Worm (Caenorhabditis elegans): Measurements from ENCODE around the gene Y42H9AR.5.

Gene Y42H9AR.5

ce11 chrIV:8112187-8112586 lies 9.9 kb downstream of the Y42H9AR.5 start, which contains the start of gene Y42H9AR.4 (continued):
- peak; percentile 59 for TF ChIP-seq mes-2 (tag; optimal IDR thresholded peaks at IDR 0.05; ENCODE audit: poor library complexity, severe bottlenecking)
- no peak for TF ChIP-seq mxl-2 (GFP tag; conservative IDR thresholded peaks at IDR 0.05)
- TF ChIP-seq arid-1 (GFP tag; conservative IDR thresholded peaks at IDR 0.05): 0 out of 2 replicates have a peak, but pooled peaks have one; percentile 4
- TF ChIP-seq nhr-48 (tag; optimal IDR thresholded peaks at IDR 0.05): peak; percentile 45
- peak; percentile 65 for TF ChIP-seq mxl-3 (GFP tag; optimal IDR thresholded peaks at IDR 0.05)
- no peak for TF ChIP-seq Y105C5A.15 (GFP tag; IDR thresholded peaks at IDR 0.05)
- no peak for TF ChIP-seq vab-7 (GFP tag; IDR thresholded peaks at IDR 0.05)
- no peak for TF ChIP-seq attf-4 (tag; optimal IDR thresholded peaks at IDR 0.05)
- no peak for TF ChIP-seq jun-1 (tag; optimal IDR thresholded peaks at IDR 0.05)
- TF ChIP-seq ceh-20 (GFP tag; IDR thresholded peaks at IDR 0.05): no peak
- TF ChIP-seq F49E8.2 (tag; optimal IDR thresholded peaks at IDR 0.05; ENCODE audit: borderline replicate concordance): no peak
- no peak for TF ChIP-seq lin-29 (GFP tag; IDR thresholded peaks at IDR 0.05)
- TF ChIP-seq nhr-41 (GFP tag; IDR thresholded peaks at IDR 0.05): no peak
- peak in 1 of 2 experiments; percentile 28 for TF ChIP-seq daf-16 (GFP tag; optimal IDR thresholded peaks at IDR 0.05)
- TF ChIP-seq daf-16 (tag; optimal IDR thresholded peaks at IDR 0.05): peak; percentile 65
- TF ChIP-seq D1046.2 (GFP tag; IDR thresholded peaks at IDR 0.05): no peak
- peak; percentile 34 for TF ChIP-seq dve-1 (tag; optimal IDR thresholded peaks at IDR 0.05; ENCODE audit: insufficient read depth)
- no peak for TF ChIP-seq nhr-111 (GFP tag; optimal IDR thresholded peaks at IDR 0.05)
- no peak for TF ChIP-seq pha-4 (GFP tag; IDR thresholded peaks at IDR 0.05)
- no peak for TF ChIP-seq pha-4 (tag; optimal IDR thresholded peaks at IDR 0.05)
- TF ChIP-seq Y75B8A.6 (GFP tag; IDR thresholded peaks at IDR 0.05): no peak
- TF ChIP-seq zfp-2 (tag; optimal IDR thresholded peaks at IDR 0.05): no peak
- TF ChIP-seq lin-38 (GFP tag; IDR thresholded peaks at IDR 0.05): peak; percentile 23; the same call in 1 of the 2 replicates
- no peak for TF ChIP-seq nhr-76 (tag; optimal IDR thresholded peaks at IDR 0.05)
- no peak for TF ChIP-seq R02D3.7 (tag; optimal IDR thresholded peaks at IDR 0.05)
- TF ChIP-seq lin-15B (tag; optimal IDR thresholded peaks at IDR 0.05): no peak
- 0 out of 2 replicates have a peak, but pooled peaks have one; percentile 8 for TF ChIP-seq madf-9 (GFP tag; conservative IDR thresholded peaks at IDR 0.05)
- TF ChIP-seq tra-1 (GFP tag; IDR thresholded peaks at IDR 0.05): no peak
- no peak for TF ChIP-seq egl-43 (GFP tag; IDR thresholded peaks at IDR 0.05)
- no peak for TF ChIP-seq fos-1 (tag; optimal IDR thresholded peaks at IDR 0.05)
- TF ChIP-seq daf-19 (GFP tag; conservative IDR thresholded peaks at IDR 0.05): no peak
- TF ChIP-seq duxl-1 (tag; optimal IDR thresholded peaks at IDR 0.05; ENCODE audit: poor library complexity): no peak
- no peak for TF ChIP-seq dpl-1 (GFP tag; optimal IDR thresholded peaks at IDR 0.05)
- no peak for TF ChIP-seq ceh-44 (GFP tag; IDR thresholded peaks at IDR 0.05)
- TF ChIP-seq hmg-1.1 (GFP tag; IDR thresholded peaks at IDR 0.05): peak; percentile 60; the same call in 1 of the 2 replicates
- no peak for TF ChIP-seq fkh-10 (GFP tag; optimal IDR thresholded peaks at IDR 0.05)
- no peak for TF ChIP-seq lin-39 (tag; optimal IDR thresholded peaks at IDR 0.05)
- TF ChIP-seq snpc-4 (tag; optimal IDR thresholded peaks at IDR 0.05): no peak
- TF ChIP-seq lin-13 (GFP tag; optimal IDR thresholded peaks at IDR 0.05): no peak
- no peak for TF ChIP-seq F44E2.7 (GFP tag; IDR thresholded peaks at IDR 0.05)
- peak; percentile 53 for TF ChIP-seq nhr-28 (tag; optimal IDR thresholded peaks at IDR 0.05)
- peak in 1 of 2 experiments; percentile 45 for TF ChIP-seq lsy-2 (tag; optimal IDR thresholded peaks at IDR 0.05)
- TF ChIP-seq unc-62 (GFP tag; optimal IDR thresholded peaks at IDR 0.05 in 1 of 2): peak in 1 of 2 experiments; percentile 66
- TF ChIP-seq unc-62 (tag; optimal IDR thresholded peaks at IDR 0.05): no peak
- peak; percentile 43 for TF ChIP-seq mep-1 (tag; optimal IDR thresholded peaks at IDR 0.05)
- TF ChIP-seq F37D6.2 (tag; optimal IDR thresholded peaks at IDR 0.05): no peak
- TF ChIP-seq dmd-8 (GFP tag; IDR thresholded peaks at IDR 0.05): no peak
- no peak for TF ChIP-seq php-3 (GFP tag; IDR thresholded peaks at IDR 0.05)
- TF ChIP-seq rbr-2 (tag; optimal IDR thresholded peaks at IDR 0.05): peak; percentile 29
- TF ChIP-seq ZK337.2 (GFP tag; IDR thresholded peaks at IDR 0.05): no peak

All from whole organism, L4 larva.